Fruit fly (Drosophila melanogaster) whole organism, embryonic: ENCODE results near the gene Irc.

Experiments used
- Aef1 ChIP-seq: fragments of 200-800 bp; sonication (Bioruptor generic); IDR thresholded peaks from 3 replicates; pipeline ENCODE4 v1.3.6; 2022; ENCODE audit warnings: missing biosample characterization, missing genetic modification characterization
- CG12236 ChIP-seq: fragments of 200-800 bp; sonication (Bioruptor generic); optimal IDR thresholded peaks from 2 replicates; lab custom pipeline; 2016; ENCODE audit warnings: missing biosample characterization, missing genetic modification characterization
- CG13123 ChIP-seq: fragments of 200-800 bp; sonication (Bioruptor generic); optimal IDR thresholded peaks from 2 replicates; lab custom pipeline; 2016; ENCODE audit warnings: missing biosample characterization, missing genetic modification characterization
- CG13424 ChIP-seq: fragments of 200-800 bp; sonication (Bioruptor generic); optimal IDR thresholded peaks from 2 replicates; lab custom pipeline; 2019; ENCODE audit warnings: missing biosample characterization, mild to moderate bottlenecking, missing genetic modification characterization, moderate library complexity
- CG13894 ChIP-seq: fragments of 200-800 bp; sonication (Bioruptor generic); optimal IDR thresholded peaks from 3 replicates; lab custom pipeline; 2018; ENCODE audit warnings: missing biosample characterization, mild to moderate bottlenecking, missing genetic modification characterization, moderate library complexity
- CG15073 ChIP-seq: fragments of 200-800 bp; sonication (Bioruptor generic); optimal IDR thresholded peaks from 2 replicates; lab custom pipeline; 2016; ENCODE audit warnings: missing biosample characterization, missing genetic modification characterization
- CG17361 ChIP-seq: fragments of 200-800 bp; sonication (Bioruptor generic); IDR thresholded peaks from 3 replicates; pipeline ENCODE4 v1.3.6; 2022; ENCODE audit warnings: missing biosample characterization, missing genetic modification characterization
- CG17912 ChIP-seq: fragments of 200-800 bp; sonication (Bioruptor generic); optimal IDR thresholded peaks from 2 replicates; lab custom pipeline; 2018; ENCODE audit warnings: missing biosample characterization, mild to moderate bottlenecking, missing genetic modification characterization
- CG2889 ChIP-seq: fragments of 200-800 bp; sonication (Bioruptor generic); IDR thresholded peaks from 3 replicates; pipeline ENCODE4 v1.3.6; 2022; ENCODE audit warnings: missing biosample characterization, missing genetic modification characterization
- CG3281 ChIP-seq: fragments of 200-800 bp; sonication (Bioruptor generic); optimal IDR thresholded peaks from 3 replicates; lab custom pipeline; 2017; ENCODE audit warnings: missing biosample characterization, mild to moderate bottlenecking, missing genetic modification characterization
- CG33213 ChIP-seq: fragments of 200-800 bp; sonication (Bioruptor generic); optimal IDR thresholded peaks from 3 replicates; lab custom pipeline; 2016; ENCODE audit warnings: missing biosample characterization, missing genetic modification characterization
- CG34224 ChIP-seq: fragments of 200-800 bp; sonication (Bioruptor generic); IDR thresholded peaks from 3 replicates; pipeline ENCODE4 v1.3.6; 2022; ENCODE audit warnings: missing biosample characterization, missing genetic modification characterization; ENCODE audit not compliant: partially characterized antibody
- CG34376 ChIP-seq: fragments of 200-800 bp; sonication (Bioruptor generic); optimal IDR thresholded peaks from 2 replicates; lab custom pipeline; 2018; ENCODE audit warnings: missing biosample characterization, mild to moderate bottlenecking, missing genetic modification characterization
- CG4854 ChIP-seq: fragments of 200-800 bp; sonication (Bioruptor generic); optimal IDR thresholded peaks from 2 replicates; lab custom pipeline; 2016; ENCODE audit warnings: missing biosample characterization, missing genetic modification characterization, inconsistent platforms
- CG6765 ChIP-seq: fragments of 200-800 bp; sonication (Bioruptor generic); optimal IDR thresholded peaks from 3 replicates; lab custom pipeline; 2017; ENCODE audit warnings: missing biosample characterization, mild to moderate bottlenecking, missing genetic modification characterization
- CG7357 ChIP-seq: fragments of 200-800 bp; sonication (Bioruptor generic); IDR thresholded peaks from 3 replicates; pipeline ENCODE4 v1.3.6; 2022; ENCODE audit warnings: missing biosample characterization, missing genetic modification characterization
- CG7928 ChIP-seq: fragments of 200-800 bp; sonication (Bioruptor generic); optimal IDR thresholded peaks from 2 replicates; lab custom pipeline; 2017; ENCODE audit warnings: missing biosample characterization, mild to moderate bottlenecking, missing genetic modification characterization
- CG8924 ChIP-seq: fragments of 200-800 bp; optimal IDR thresholded peaks from 3 replicates; lab custom pipeline; 2019; ENCODE audit warnings: missing biosample characterization, mild to moderate bottlenecking, missing genetic modification characterization, moderate library complexity
- Dek ChIP-seq: fragments of 200-800 bp; sonication (Bioruptor generic); optimal IDR thresholded peaks from 3 replicates; lab custom pipeline; 2019; ENCODE audit warnings: missing biosample characterization, mild to moderate bottlenecking, missing genetic modification characterization, moderate library complexity
- Dip3 ChIP-seq: fragments of 200-800 bp; sonication (Bioruptor generic); optimal IDR thresholded peaks from 3 replicates; lab custom pipeline; 2016; ENCODE audit warnings: missing biosample characterization, missing genetic modification characterization
- HHEX ChIP-seq: fragments of 200-800 bp; sonication (Bioruptor generic); optimal IDR thresholded peaks from 3 replicates; lab custom pipeline; 2017; ENCODE audit warnings: missing biosample characterization, mild to moderate bottlenecking, missing genetic modification characterization, missing genetic modification reagents
- HLH4C ChIP-seq: fragments of 200-800 bp; sonication (Bioruptor generic); IDR thresholded peaks from 3 replicates; pipeline ENCODE4 v1.3.6; 2022; ENCODE audit warnings: missing biosample characterization, missing genetic modification characterization; ENCODE audit not compliant: partially characterized antibody
- Myb ChIP-seq: fragments of 200-800 bp; sonication (Bioruptor generic); optimal IDR thresholded peaks from 2 replicates; lab custom pipeline; 2016; ENCODE audit warnings: missing biosample characterization, missing genetic modification characterization
- Nf-YA ChIP-seq: fragments of 200-800 bp; sonication (Bioruptor generic); IDR thresholded peaks from 2 replicates; pipeline ENCODE4 v1.3.6; 2022; ENCODE audit warnings: missing biosample characterization, missing genetic modification characterization
- Scr ChIP-seq: fragments of 200-800 bp; sonication (Bioruptor generic); IDR thresholded peaks from 2 replicates; pipeline ENCODE4 v1.3.6; 2022; ENCODE audit warnings: missing biosample characterization, missing genetic modification characterization; ENCODE audit not compliant: partially characterized antibody
- ac ChIP-seq: fragments of 200-800 bp; sonication (Bioruptor generic); optimal IDR thresholded peaks from 3 replicates; lab custom pipeline; 2017; ENCODE audit warnings: missing biosample characterization, mild to moderate bottlenecking, missing genetic modification characterization
- ato ChIP-seq: fragments of 200-800 bp; sonication (Bioruptor generic); IDR thresholded peaks from 2 replicates; pipeline ENCODE4 v1.3.6; 2022; ENCODE audit warnings: missing biosample characterization, missing genetic modification characterization; ENCODE audit not compliant: partially characterized antibody
- cato ChIP-seq: fragments of 200-800 bp; sonication (Bioruptor generic); optimal IDR thresholded peaks from 2 replicates; lab custom pipeline; 2016; ENCODE audit warnings: missing biosample characterization, missing genetic modification characterization, borderline replicate concordance
- ci ChIP-seq: fragments of 200-800 bp; sonication (Bioruptor generic); IDR thresholded peaks from 3 replicates; pipeline ENCODE4 v1.3.6; 2022; ENCODE audit warnings: missing biosample characterization, missing genetic modification characterization
- corto ChIP-seq: fragments of 200-800 bp; sonication (Bioruptor generic); optimal IDR thresholded peaks from 2 replicates; lab custom pipeline; 2016; ENCODE audit warnings: missing biosample characterization, mild to moderate bottlenecking, missing genetic modification characterization, moderate library complexity
- disco-r ChIP-seq: fragments of 200-800 bp; sonication (Bioruptor generic); optimal IDR thresholded peaks from 2 replicates; lab custom pipeline; 2016; ENCODE audit warnings: missing biosample characterization, missing genetic modification characterization
- ems ChIP-seq: fragments of 200-800 bp; sonication (Bioruptor generic); optimal IDR thresholded peaks from 3 replicates; lab custom pipeline; 2016; ENCODE audit warnings: missing biosample characterization, missing genetic modification characterization
- ewg ChIP-seq: fragments of 200-800 bp; sonication (Bioruptor generic); optimal IDR thresholded peaks from 3 replicates; lab custom pipeline; 2017; ENCODE audit warnings: mild to moderate bottlenecking, missing biosample characterization, missing genetic modification reagents, missing genetic modification characterization
- gce ChIP-seq: fragments of 200-800 bp; sonication (Bioruptor generic); IDR thresholded peaks from 3 replicates; pipeline ENCODE4 v1.3.6; 2022; ENCODE audit warnings: missing biosample characterization, missing genetic modification characterization
- gem ChIP-seq: fragments of 200-800 bp; sonication (Bioruptor generic); optimal IDR thresholded peaks from 2 replicates; lab custom pipeline; 2019; ENCODE audit warnings: missing biosample characterization, mild to moderate bottlenecking, missing genetic modification characterization, moderate library complexity
- gfzf ChIP-seq: fragments of 200-800 bp; sonication (Bioruptor generic); optimal IDR thresholded peaks from 2 replicates; lab custom pipeline; 2016; ENCODE audit warnings: missing biosample characterization, mild to moderate bottlenecking, missing genetic modification characterization, moderate library complexity
- grau ChIP-seq: fragments of 200-800 bp; optimal IDR thresholded peaks from 3 replicates; lab custom pipeline; 2019; ENCODE audit warnings: missing biosample characterization, mild to moderate bottlenecking, missing genetic modification characterization, moderate library complexity
- hb ChIP-seq: fragments of 200-800 bp; sonication (Bioruptor generic); IDR thresholded peaks from 3 replicates; pipeline ENCODE4 v1.3.6; 2022; ENCODE audit warnings: missing biosample characterization, missing genetic modification characterization; ENCODE audit not compliant: partially characterized antibody
- hth ChIP-seq: fragments of >200 bp; optimal IDR thresholded peaks from 2 replicates; lab custom pipeline; 2017; ENCODE audit warnings: inconsistent platforms
- jumu ChIP-seq: fragments of 200-800 bp; sonication (Bioruptor generic); optimal IDR thresholded peaks from 3 replicates; lab custom pipeline; 2016; ENCODE audit warnings: missing biosample characterization, missing genetic modification characterization
- ken ChIP-seq: fragments of 200-800 bp; sonication (Bioruptor generic); IDR thresholded peaks from 3 replicates; pipeline ENCODE4 v1.3.6; 2022; ENCODE audit warnings: missing biosample characterization, missing genetic modification characterization
- lilli ChIP-seq: fragments of 200-800 bp; sonication (Bioruptor generic); optimal IDR thresholded peaks from 3 replicates; lab custom pipeline; 2016; ENCODE audit warnings: missing biosample characterization, missing genetic modification characterization
- maf-S ChIP-seq: fragments of 200-800 bp; sonication (Bioruptor generic); optimal IDR thresholded peaks from 2 replicates; lab custom pipeline; 2016; ENCODE audit warnings: missing biosample characterization, missing genetic modification characterization
- nerfin-1 ChIP-seq: fragments of 200-800 bp; sonication (Bioruptor generic); optimal IDR thresholded peaks from 3 replicates; lab custom pipeline; 2019; ENCODE audit warnings: missing biosample characterization, mild to moderate bottlenecking, missing genetic modification characterization, moderate library complexity
- nom ChIP-seq: fragments of 200-800 bp; sonication (Bioruptor generic); optimal IDR thresholded peaks from 2 replicates; lab custom pipeline; 2017; ENCODE audit warnings: missing biosample characterization, missing genetic modification characterization, mild to moderate bottlenecking, moderate library complexity, missing genetic modification reagents
- pita ChIP-seq: fragments of 200-800 bp; sonication (Bioruptor generic); optimal IDR thresholded peaks from 2 replicates; lab custom pipeline; 2017; ENCODE audit warnings: missing biosample characterization, mild to moderate bottlenecking, missing genetic modification characterization
- ro ChIP-seq: fragments of 200-800 bp; sonication (Bioruptor generic); IDR thresholded peaks from 2 replicates; pipeline ENCODE4 v1.3.6; 2022; ENCODE audit warnings: missing biosample characterization, missing genetic modification characterization
- sens ChIP-seq: fragments of 200-800 bp; sonication (Bioruptor generic); peaks from one replicate; lab custom pipeline; 2016; ENCODE audit warnings: missing biosample characterization, missing genetic modification characterization
- tap ChIP-seq: fragments of 200-800 bp; optimal IDR thresholded peaks from 3 replicates; lab custom pipeline; 2019; ENCODE audit warnings: missing biosample characterization, mild to moderate bottlenecking, missing genetic modification characterization, moderate library complexity
- trem ChIP-seq: fragments of 200-800 bp; optimal IDR thresholded peaks from 3 replicates; lab custom pipeline; 2019; ENCODE audit warnings: missing biosample characterization, mild to moderate bottlenecking, missing genetic modification characterization, moderate library complexity
- unc-4 ChIP-seq: fragments of 200-800 bp; sonication (Bioruptor generic); IDR thresholded peaks from 2 replicates; pipeline ENCODE4 v1.3.6; 2022; ENCODE audit warnings: missing biosample characterization, missing genetic modification characterization; ENCODE audit not compliant: partially characterized antibody
- vfl ChIP-seq: fragments of 200-800 bp; sonication (Bioruptor generic); optimal IDR thresholded peaks from 2 replicates; lab custom pipeline; 2016; ENCODE audit warnings: missing biosample characterization, missing genetic modification characterization

Irc gene

dm6 chr3R:16991781-16992180 lies 10.9 kb upstream of the Irc start, which contains the start of gene EMC2B (continued):
- no peak for TF ChIP-seq pita (GFP tag; lab: Kevin White, UChicago)
- TF ChIP-seq disco-r (GFP tag; lab: Kevin White, UChicago), result peak; percentile 22
- TF ChIP-seq ewg (GFP tag; lab: Kevin White, UChicago), result no peak
- TF ChIP-seq corto (GFP tag; lab: Kevin White, UChicago), result no peak
- TF ChIP-seq ci, result no peak
- TF ChIP-seq Scr, result no peak
- TF ChIP-seq HLH4C (GFP tag; lab: Robert Waterston, UW), result no peak
- no peak for TF ChIP-seq gce (GFP tag; lab: Robert Waterston, UW)
- peak; percentile 49 for TF ChIP-seq vfl (GFP tag; lab: Kevin White, UChicago)
- no peak for TF ChIP-seq CG34224 (GFP tag; lab: Robert Waterston, UW)
- TF ChIP-seq Aef1 (GFP tag; lab: Robert Waterston, UW), result no peak
- TF ChIP-seq maf-S (GFP tag; lab: Kevin White, UChicago), result peak; percentile 33
- peak; percentile 35 for TF ChIP-seq Dip3 (GFP tag; lab: Kevin White, UChicago)
- no peak for TF ChIP-seq nerfin-1 (tag; lab: Kevin White, UChicago)
- TF ChIP-seq unc-4, result no peak
- peak; percentile 44 for TF ChIP-seq CG33213 (GFP tag; lab: Kevin White, UChicago)
- no peak for TF ChIP-seq CG15073
- TF ChIP-seq jumu, result peak; percentile 17
- TF ChIP-seq ato (GFP tag; lab: Robert Waterston, UW), result no peak
- TF ChIP-seq CG13424, result peak; percentile 43
- TF ChIP-seq Nf-YA (GFP tag; lab: Robert Waterston, UW), result no peak
- TF ChIP-seq CG8924 (tag; lab: Kevin White, UChicago), result peak; percentile 30
- peak; percentile 40 for TF ChIP-seq Dek (tag; lab: Kevin White, UChicago)
- no peak for TF ChIP-seq CG6765
- peak; percentile 63 for TF ChIP-seq lilli (GFP tag; lab: Kevin White, UChicago)
- TF ChIP-seq CG13894 (tag; lab: Kevin White, UChicago), result no peak
- no peak for TF ChIP-seq ken (GFP tag; lab: Robert Waterston, UW)
- no peak for TF ChIP-seq CG12236 (GFP tag; lab: Kevin White, UChicago)
- TF ChIP-seq CG17361 (GFP tag; lab: Robert Waterston, UW), result no peak
- TF ChIP-seq ac, result no peak
- peak; percentile 77 for TF ChIP-seq Myb (GFP tag; lab: Kevin White, UChicago)
- peak; percentile 45 for TF ChIP-seq CG3281 (GFP tag; lab: Kevin White, UChicago)
- no peak for TF ChIP-seq tap
- TF ChIP-seq CG4854 (GFP tag; lab: Kevin White, UChicago), result no peak
- no peak for TF ChIP-seq nom (GFP tag; lab: Kevin White, UChicago)
- TF ChIP-seq sens (GFP tag; lab: Kevin White, UChicago), result peak; percentile 86
- TF ChIP-seq cato (GFP tag; lab: Kevin White, UChicago), result no peak
- TF ChIP-seq CG17912 (GFP tag; lab: Kevin White, UChicago), result peak; percentile 40
- TF ChIP-seq ro (GFP tag; lab: Robert Waterston, UW), result no peak
- TF ChIP-seq CG2889, result no peak
- TF ChIP-seq HHEX (GFP tag; lab: Kevin White, UChicago), result no peak
- TF ChIP-seq grau (tag; lab: Kevin White, UChicago), result peak; percentile 34
- no peak for TF ChIP-seq hth
- no peak for TF ChIP-seq CG7357 (GFP tag; lab: Robert Waterston, UW)
- TF ChIP-seq gem (tag; lab: Kevin White, UChicago), result peak; percentile 63
- no peak for TF ChIP-seq hb (GFP tag; lab: Robert Waterston, UW)
- peak; percentile 14 for TF ChIP-seq CG13123 (GFP tag; lab: Kevin White, UChicago)
- no peak for TF ChIP-seq CG34376 (GFP tag; lab: Kevin White, UChicago)
- TF ChIP-seq ems, result no peak
- peak; percentile 99 for TF ChIP-seq trem (tag; lab: Kevin White, UChicago)
- TF ChIP-seq CG7928 (GFP tag; lab: Kevin White, UChicago), result no peak
- peak; percentile 87 for TF ChIP-seq gfzf (GFP tag; lab: Kevin White, UChicago)
